Worm (Caenorhabditis elegans): Measurements from ENCODE around the gene srd-34.

Gene srd-34

ce11 chrV:10540024-10540423 lies 8.9 kb downstream of the srd-34 start, which contains the start of gene degt-1:
Gene degt-1, plus strand, starts transcription at chrV:10540324.
- TF ChIP-seq sea-2 (GFP tag; optimal IDR thresholded peaks at IDR 0.05) (no peak), lin-39 (tag; optimal IDR thresholded peaks at IDR 0.05) (no peak), nhr-25 (tag; optimal IDR thresholded peaks at IDR 0.05) (no peak), eor-1 (tag; optimal IDR thresholded peaks at IDR 0.05) (no peak), fkh-10 (GFP tag; optimal IDR thresholded peaks at IDR 0.05) (no peak), egl-27 (tag; optimal IDR thresholded peaks at IDR 0.05) (no peak), lsy-12 (tag; optimal IDR thresholded peaks at IDR 0.05) (no peak), aly-2 (tag; optimal IDR thresholded peaks at IDR 0.05) (no peak), ztf-4 (tag; optimal IDR thresholded peaks at IDR 0.05) (no peak), egl-5 (tag; optimal IDR thresholded peaks at IDR 0.05) (no peak), nhr-23 (tag; optimal IDR thresholded peaks at IDR 0.05) (no peak), mdl-1 (tag; optimal IDR thresholded peaks at IDR 0.05) (no peak), nhr-11 (tag; optimal IDR thresholded peaks at IDR 0.05) (no peak)

DNA sequence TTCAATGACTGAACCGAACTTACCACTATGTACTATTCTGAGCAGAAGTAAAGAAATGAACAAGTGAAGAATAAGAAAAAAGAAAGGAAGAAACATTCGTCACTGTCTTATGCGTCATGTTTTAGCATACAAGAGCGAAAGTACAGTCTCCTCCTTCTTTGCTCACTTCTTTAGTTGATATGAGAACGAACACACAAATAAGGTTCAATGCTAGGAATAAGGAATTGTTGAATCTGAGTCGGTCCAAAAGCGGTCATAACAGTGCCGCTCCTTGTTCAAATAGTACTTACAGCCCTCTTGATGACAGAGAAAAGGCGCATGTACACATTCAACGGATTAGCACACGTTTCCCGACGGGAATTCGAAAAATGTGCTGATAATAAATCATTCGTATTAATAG lies 9.8 kb downstream of the srd-34 start, which contains the start of gene F25D1.8:
F25D1.8 (plus strand) TSS at position 301 of the 400 bp plus-strand sequence.
- TF ChIP-seq pqm-1 (tag; optimal IDR thresholded peaks at IDR 0.05), result peak; percentile 21
- no peak for TF ChIP-seq fkh-10 (GFP tag; optimal IDR thresholded peaks at IDR 0.05)
- TF ChIP-seq elt-2 (tag; optimal IDR thresholded peaks at IDR 0.05), result no peak

DNA sequence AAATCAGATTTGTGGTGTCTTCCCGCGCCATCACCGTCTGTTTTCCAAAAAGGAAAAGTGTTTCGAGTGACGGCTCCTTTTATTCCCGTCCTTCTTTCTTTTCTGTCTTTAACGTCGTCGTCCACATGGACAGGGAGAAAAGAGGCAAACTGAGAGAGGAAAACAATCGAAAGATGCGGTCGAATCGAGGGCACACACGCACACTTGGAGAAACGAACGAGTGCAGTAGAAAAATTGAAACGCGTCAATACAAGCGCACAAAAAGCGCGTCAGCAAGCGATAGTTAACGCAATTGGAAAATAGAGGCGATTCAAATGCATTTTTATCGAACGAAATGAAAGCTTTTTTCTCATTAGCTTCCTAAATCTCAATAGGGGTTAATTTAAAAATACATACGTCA lies 12.1 kb downstream of the srd-34 start:
- TF ChIP-seq unc-39 (tag; optimal IDR thresholded peaks at IDR 0.05) (no peak), ama-1 (optimal IDR thresholded peaks at IDR 0.05) (peak; percentile 67), unc-62 (GFP tag; optimal IDR thresholded peaks at IDR 0.05) (peak; percentile 61), mdl-1 (tag; optimal IDR thresholded peaks at IDR 0.05) (peak; percentile 65), ceh-16 (tag; optimal IDR thresholded peaks at IDR 0.05) (no peak), zag-1 (tag; optimal IDR thresholded peaks at IDR 0.05) (peak; percentile 32), ceh-82 (tag; optimal IDR thresholded peaks at IDR 0.05) (peak; percentile 73), nhr-67 (tag; optimal IDR thresholded peaks at IDR 0.05) (no peak), fkh-10 (GFP tag; optimal IDR thresholded peaks at IDR 0.05) (peak; percentile 37), elt-3 (tag; optimal IDR thresholded peaks at IDR 0.05) (peak in 1 of 3 experiments; percentile 29), fkh-2 (tag; optimal IDR thresholded peaks at IDR 0.05) (no peak), skn-1 (tag; optimal IDR thresholded peaks at IDR 0.05) (peak; percentile 62), mml-1 (tag; optimal IDR thresholded peaks at IDR 0.05) (no peak), ztf-4 (tag; optimal IDR thresholded peaks at IDR 0.05) (peak; percentile 53), daf-12 (tag; optimal IDR thresholded peaks at IDR 0.05) (no peak), ZK546.5 (tag; optimal IDR thresholded peaks at IDR 0.05) (peak; percentile 36), hmg-11 (tag; optimal IDR thresholded peaks at IDR 0.05) (peak; percentile 91), pha-4 (tag; optimal IDR thresholded peaks at IDR 0.05) (peak; percentile 94), pqm-1 (tag; optimal IDR thresholded peaks at IDR 0.05) (peak; percentile 56), R02D3.7 (tag; optimal IDR thresholded peaks at IDR 0.05) (peak; percentile 75), fos-1 (tag; optimal IDR thresholded peaks at IDR 0.05) (no peak), eor-1 (tag; optimal IDR thresholded peaks at IDR 0.05) (no peak), elt-1 (tag; optimal IDR thresholded peaks at IDR 0.05) (peak; percentile 47), lsy-12 (tag; optimal IDR thresholded peaks at IDR 0.05) (peak; percentile 71), elt-2 (tag; optimal IDR thresholded peaks at IDR 0.05) (peak; percentile 58), nhr-12 (tag; optimal IDR thresholded peaks at IDR 0.05) (no peak), nhr-28 (tag; optimal IDR thresholded peaks at IDR 0.05) (no peak), tbx-2 (tag; optimal IDR thresholded peaks at IDR 0.05) (peak; percentile 86), lin-15B (tag; optimal IDR thresholded peaks at IDR 0.05) (peak; percentile 93), egl-27 (tag; optimal IDR thresholded peaks at IDR 0.05) (peak; percentile 61), nhr-43 (tag; optimal IDR thresholded peaks at IDR 0.05; ENCODE audit: poor library complexity, severe bottlenecking) (peak; percentile 89), nhr-11 (tag; optimal IDR thresholded peaks at IDR 0.05) (no peak), sea-2 (GFP tag; optimal IDR thresholded peaks at IDR 0.05) (no peak), nfya-1 (tag; optimal IDR thresholded peaks at IDR 0.05; ENCODE audit: insufficient read depth) (peak; percentile 95), ztf-11 (tag; optimal IDR thresholded peaks at IDR 0.05) (no peak), snpc-4 (tag; optimal IDR thresholded peaks at IDR 0.05) (peak; percentile 93), ceh-28 (tag; optimal IDR thresholded peaks at IDR 0.05) (peak; percentile 85), nhr-76 (tag; optimal IDR thresholded peaks at IDR 0.05) (no peak), nhr-23 (tag; optimal IDR thresholded peaks at IDR 0.05) (peak; percentile 92), egl-5 (tag; optimal IDR thresholded peaks at IDR 0.05) (peak; percentile 78), ceh-9 (tag; optimal IDR thresholded peaks at IDR 0.05) (no peak), nhr-25 (tag; optimal IDR thresholded peaks at IDR 0.05) (peak; percentile 97), jun-1 (tag; optimal IDR thresholded peaks at IDR 0.05) (peak; percentile 87), nhr-77 (tag; optimal IDR thresholded peaks at IDR 0.05) (peak; percentile 48), lin-39 (tag; optimal IDR thresholded peaks at IDR 0.05) (peak; percentile 86), nhr-237 (tag; optimal IDR thresholded peaks at IDR 0.05) (no peak), aly-2 (tag; optimal IDR thresholded peaks at IDR 0.05) (no peak)
